Worm (Caenorhabditis elegans): Measurements from ENCODE around the gene Y41D4A.3.

Gene Y41D4A.3

DNA sequence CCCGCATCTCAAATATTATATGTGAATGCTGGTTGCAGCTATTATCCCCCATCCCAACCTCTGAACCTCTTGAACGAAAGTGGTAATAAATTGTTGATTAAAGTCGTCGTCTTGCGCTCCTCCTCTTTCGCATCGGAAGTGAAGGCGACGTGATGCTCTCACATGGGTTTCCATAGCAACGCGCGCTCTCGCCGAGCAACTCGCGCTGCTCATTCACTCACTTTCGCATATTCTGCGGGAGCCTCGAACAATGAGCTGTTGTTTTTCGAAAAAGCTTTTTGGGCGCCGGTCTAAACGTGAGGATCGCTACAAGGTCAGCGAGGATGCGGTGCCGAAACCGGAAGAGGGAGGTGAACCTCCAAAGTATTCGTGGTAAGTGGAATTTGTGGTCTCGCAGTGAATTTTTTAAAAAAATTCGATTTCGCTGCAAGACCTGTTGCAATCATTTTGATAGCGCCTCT lies 42.5 kb upstream of the Y41D4A.3 start, which contains the start of gene rpi-2 (continued):
- TF ChIP-seq ceh-20 (GFP tag; IDR thresholded peaks at IDR 0.05) (no peak), lim-7 (GFP tag; IDR thresholded peaks at IDR 0.05) (peak; percentile 70), zfp-3 (GFP tag; conservative IDR thresholded peaks at IDR 0.05) (no peak), nhr-77 (tag; optimal IDR thresholded peaks at IDR 0.05) (no peak), duxl-1 (tag; optimal IDR thresholded peaks at IDR 0.05; ENCODE audit: poor library complexity) (peak; percentile 11), F44E2.7 (GFP tag; IDR thresholded peaks at IDR 0.05) (no peak), dmd-9 (GFP tag; IDR thresholded peaks at IDR 0.05) (peak; percentile 64; the same call in 1 of the 2 replicates), zag-1 (tag; optimal IDR thresholded peaks at IDR 0.05) (no peak), ceh-44 (GFP tag; IDR thresholded peaks at IDR 0.05) (0 out of 2 replicates have a peak, but pooled peaks have one; percentile 30), arid-1 (GFP tag; conservative IDR thresholded peaks at IDR 0.05) (peak; percentile 94), nhr-11 (tag; optimal IDR thresholded peaks at IDR 0.05) (peak; percentile 4), mdl-1 (tag; optimal IDR thresholded peaks at IDR 0.05) (no peak), lir-3 (tag; optimal IDR thresholded peaks at IDR 0.05) (no peak), tag-97 (GFP tag; IDR thresholded peaks at IDR 0.05) (no peak), lin-13 (GFP tag; optimal IDR thresholded peaks at IDR 0.05) (no peak), unc-39 (tag; optimal IDR thresholded peaks at IDR 0.05) (no peak), lin-39 (tag; optimal IDR thresholded peaks at IDR 0.05) (no peak), F49E8.2 (tag; optimal IDR thresholded peaks at IDR 0.05; ENCODE audit: borderline replicate concordance) (peak; percentile 95), set-16 (GFP tag; IDR thresholded peaks at IDR 0.05) (no peak; the same call in 1 of the 2 replicates), lin-15B (tag; optimal IDR thresholded peaks at IDR 0.05) (no peak), skn-1 (tag; optimal IDR thresholded peaks at IDR 0.05) (no peak), sdz-12 (GFP tag; optimal IDR thresholded peaks at IDR 0.05) (peak; percentile 40), php-3 (GFP tag; IDR thresholded peaks at IDR 0.05) (0 out of 2 replicates have a peak, but pooled peaks have one; percentile 45), pha-4 (GFP tag; IDR thresholded peaks at IDR 0.05) (peak; percentile 89), pha-4 (tag; optimal IDR thresholded peaks at IDR 0.05) (no peak), ztf-11 (tag; optimal IDR thresholded peaks at IDR 0.05) (no peak), hmg-1.1 (GFP tag; IDR thresholded peaks at IDR 0.05) (no peak), lin-38 (GFP tag; IDR thresholded peaks at IDR 0.05) (peak; percentile 88), zip-2 (tag; optimal IDR thresholded peaks at IDR 0.05) (no peak), jun-1 (tag; optimal IDR thresholded peaks at IDR 0.05) (no peak), R02D3.7 (tag; optimal IDR thresholded peaks at IDR 0.05) (no peak), ceh-62 (tag; optimal IDR thresholded peaks at IDR 0.05) (no peak), F10B5.3 (tag; optimal IDR thresholded peaks at IDR 0.05) (no peak), gei-8 (GFP tag; optimal IDR thresholded peaks at IDR 0.05) (peak; percentile 55), rbr-2 (tag; optimal IDR thresholded peaks at IDR 0.05) (peak; percentile 47), ceh-82 (tag; optimal IDR thresholded peaks at IDR 0.05) (no peak), lin-29 (GFP tag; IDR thresholded peaks at IDR 0.05) (0 out of 2 replicates have a peak, but pooled peaks have one; percentile 19), hlh-11 (tag; optimal IDR thresholded peaks at IDR 0.05) (no peak), T20F7.1 (GFP tag; optimal IDR thresholded peaks at IDR 0.05) (no peak), Y75B8A.6 (GFP tag; IDR thresholded peaks at IDR 0.05) (no peak), snpc-4 (tag; optimal IDR thresholded peaks at IDR 0.05) (no peak), madf-9 (GFP tag; conservative IDR thresholded peaks at IDR 0.05) (no peak; the same call in 1 of the 2 replicates), daf-16 (GFP tag; optimal IDR thresholded peaks at IDR 0.05) (peak in 1 of 2 experiments; percentile 31), daf-16 (tag; optimal IDR thresholded peaks at IDR 0.05) (no peak), dmd-8 (GFP tag; IDR thresholded peaks at IDR 0.05) (peak; percentile 74; the same call in 1 of the 2 replicates), nhr-111 (GFP tag; optimal IDR thresholded peaks at IDR 0.05) (no peak), ctbp-1 (GFP tag; IDR thresholded peaks at IDR 0.05) (peak; percentile 57), egl-43 (GFP tag; IDR thresholded peaks at IDR 0.05) (peak; percentile 80), daf-8 (GFP tag; IDR thresholded peaks at IDR 0.05) (no peak), lsy-2 (tag; optimal IDR thresholded peaks at IDR 0.05) (no peak), unc-62 (GFP tag; optimal IDR thresholded peaks at IDR 0.05 in 1 of 2) (peak in 1 of 2 experiments; percentile 92), unc-62 (tag; optimal IDR thresholded peaks at IDR 0.05) (no peak)

All from whole organism, L4 larva.